Fruit fly (Drosophila melanogaster) whole organism, embryonic: ENCODE results near the gene CG16853.

Experiments used
- Ada2b ChIP-seq: fragments of 200-800 bp; sonication (Bioruptor generic); IDR thresholded peaks from 2 replicates; pipeline ENCODE4 v1.3.6; 2022; ENCODE audit warnings: missing biosample characterization, missing genetic modification characterization
- Asciz ChIP-seq: fragments of 200-800 bp; sonication (Bioruptor generic); optimal IDR thresholded peaks from 2 replicates; lab custom pipeline; 2017; ENCODE audit warnings: missing biosample characterization, mild to moderate bottlenecking, missing genetic modification characterization, missing genetic modification reagents
- Blimp-1 ChIP-seq: fragments of 200-800 bp; sonication (Bioruptor generic); optimal IDR thresholded peaks from 3 replicates; lab custom pipeline; 2018; ENCODE audit warnings: missing biosample characterization, missing genetic modification characterization, mild to moderate bottlenecking, moderate library complexity, missing genetic modification reagents
- CG10209 ChIP-seq: fragments of 200-800 bp; sonication (Bioruptor generic); optimal IDR thresholded peaks from 3 replicates; lab custom pipeline; 2017; ENCODE audit warnings: missing biosample characterization, mild to moderate bottlenecking, missing genetic modification characterization, missing genetic modification reagents
- CG11504 ChIP-seq: fragments of 200-800 bp; sonication (Bioruptor generic); optimal IDR thresholded peaks from 3 replicates; lab custom pipeline; 2019; ENCODE audit warnings: missing biosample characterization, mild to moderate bottlenecking, missing genetic modification characterization, moderate library complexity
- CG11696 ChIP-seq: fragments of 200-800 bp; sonication (Bioruptor generic); IDR thresholded peaks from 2 replicates; pipeline ENCODE4 v1.3.6; 2022; ENCODE audit warnings: missing biosample characterization, missing genetic modification characterization
- CG1233 ChIP-seq: fragments of 200-800 bp; sonication (Bioruptor generic); optimal IDR thresholded peaks from 4 replicates; lab custom pipeline; 2018; ENCODE audit warnings: missing biosample characterization, mild to moderate bottlenecking, missing genetic modification characterization
- CG14014 ChIP-seq: fragments of 200-800 bp; sonication (Bioruptor generic); IDR thresholded peaks from 2 replicates; pipeline ENCODE4 v1.3.6; 2022; ENCODE audit warnings: missing biosample characterization, missing genetic modification characterization
- CG15269 ChIP-seq: fragments of 200-800 bp; sonication (Bioruptor generic); optimal IDR thresholded peaks from 2 replicates; lab custom pipeline; 2018; ENCODE audit warnings: missing biosample characterization, mild to moderate bottlenecking, missing genetic modification characterization, moderate library complexity
- CG15479 ChIP-seq: fragments of 200-800 bp; sonication (Bioruptor generic); optimal IDR thresholded peaks from 3 replicates; lab custom pipeline; 2019; ENCODE audit warnings: missing biosample characterization, mild to moderate bottlenecking, missing genetic modification characterization, moderate library complexity
- CG1832 ChIP-seq: fragments of 200-800 bp; sonication (Bioruptor generic); optimal IDR thresholded peaks from 2 replicates; lab custom pipeline; 2017; ENCODE audit warnings: missing biosample characterization, mild to moderate bottlenecking, missing genetic modification characterization, inconsistent platforms
- CG2678 ChIP-seq: fragments of 200-800 bp; sonication (Bioruptor generic); optimal IDR thresholded peaks from 3 replicates; lab custom pipeline; 2019; ENCODE audit warnings: missing biosample characterization, mild to moderate bottlenecking, missing genetic modification characterization, moderate library complexity
- CG2889 ChIP-seq: fragments of 200-800 bp; sonication (Bioruptor generic); IDR thresholded peaks from 3 replicates; pipeline ENCODE4 v1.3.6; 2022; ENCODE audit warnings: missing biosample characterization, missing genetic modification characterization
- CG30403 ChIP-seq: fragments of 200-800 bp; sonication (Bioruptor generic); optimal IDR thresholded peaks from 3 replicates; lab custom pipeline; 2016; ENCODE audit warnings: missing biosample characterization, missing genetic modification characterization
- CG3726 ChIP-seq: fragments of 200-800 bp; sonication (Bioruptor generic); IDR thresholded peaks from 3 replicates; pipeline ENCODE4, ENCODE4 v1.3.6; 2022; ENCODE audit warnings: missing biosample characterization, missing genetic modification characterization
- CG3847 ChIP-seq: fragments of 200-800 bp; sonication (Bioruptor generic); IDR thresholded peaks from 2 replicates; pipeline ENCODE4 v1.3.6; 2022; ENCODE audit warnings: missing biosample characterization, missing genetic modification characterization
- CG4328 ChIP-seq: fragments of 200-800 bp; sonication (Bioruptor generic); optimal IDR thresholded peaks from 3 replicates; lab custom pipeline; 2017; ENCODE audit warnings: missing biosample characterization, missing genetic modification reagents, missing genetic modification characterization
- CG6765 ChIP-seq: fragments of 200-800 bp; sonication (Bioruptor generic); optimal IDR thresholded peaks from 3 replicates; lab custom pipeline; 2017; ENCODE audit warnings: missing biosample characterization, mild to moderate bottlenecking, missing genetic modification characterization
- CG7357 ChIP-seq: fragments of 200-800 bp; sonication (Bioruptor generic); IDR thresholded peaks from 3 replicates; pipeline ENCODE4 v1.3.6; 2022; ENCODE audit warnings: missing biosample characterization, missing genetic modification characterization
- CG8388 ChIP-seq: fragments of 200-800 bp; sonication (Bioruptor generic); optimal IDR thresholded peaks from 2 replicates; lab custom pipeline; 2019; ENCODE audit warnings: missing biosample characterization, mild to moderate bottlenecking, missing genetic modification characterization, moderate library complexity
- CG8944 ChIP-seq: fragments of 200-800 bp; sonication (Bioruptor generic); optimal IDR thresholded peaks from 3 replicates; lab custom pipeline; 2016; ENCODE audit warnings: missing biosample characterization, missing genetic modification characterization
- D19A ChIP-seq: fragments of 200-800 bp; optimal IDR thresholded peaks from 3 replicates; lab custom pipeline; 2019; ENCODE audit warnings: missing biosample characterization, mild to moderate bottlenecking, missing genetic modification characterization, moderate library complexity
- Dp ChIP-seq: fragments of 200-800 bp; sonication (Bioruptor generic); optimal IDR thresholded peaks from 2 replicates; lab custom pipeline; 2018; ENCODE audit warnings: missing biosample characterization, mild to moderate bottlenecking, missing genetic modification characterization, moderate library complexity
- Dref ChIP-seq: fragments of 200-800 bp; sonication (Bioruptor generic); IDR thresholded peaks from 2 replicates; pipeline ENCODE4 v1.3.6; 2022; ENCODE audit warnings: missing biosample characterization, missing genetic modification characterization
- E2f2 ChIP-seq: fragments of 200-800 bp; sonication (Bioruptor generic); IDR thresholded peaks from 2 replicates; pipeline ENCODE4 v1.3.6; 2022; ENCODE audit warnings: missing biosample characterization, missing genetic modification characterization
- Elba2 ChIP-seq: fragments of 200-800 bp; sonication (Bioruptor generic); optimal IDR thresholded peaks from 3 replicates; lab custom pipeline; 2016; ENCODE audit warnings: missing biosample characterization, missing genetic modification characterization
- Fer1 ChIP-seq: fragments of 200-800 bp; sonication (Bioruptor generic); optimal IDR thresholded peaks from 2 replicates; lab custom pipeline; 2017; ENCODE audit warnings: missing biosample characterization, mild to moderate bottlenecking, missing genetic modification characterization
- Hand ChIP-seq: fragments of 200-800 bp; sonication (Bioruptor generic); optimal IDR thresholded peaks from 2 replicates; lab custom pipeline; 2017; ENCODE audit warnings: mild to moderate bottlenecking, missing biosample characterization, missing genetic modification reagents, missing genetic modification characterization
- Max ChIP-seq: fragments of 200-800 bp; sonication (Bioruptor generic); optimal IDR thresholded peaks from 2 replicates; lab custom pipeline; 2016; ENCODE audit warnings: missing biosample characterization, mild to moderate bottlenecking, missing genetic modification characterization
- Rx ChIP-seq: fragments of 200-800 bp; sonication (Bioruptor generic); IDR thresholded peaks from 2 replicates; pipeline ENCODE4 v1.3.6; 2022; ENCODE audit warnings: missing biosample characterization, missing genetic modification characterization
- Sox100B ChIP-seq: fragments of 200-800 bp; sonication (Bioruptor generic); optimal IDR thresholded peaks from 3 replicates; lab custom pipeline; 2018; ENCODE audit warnings: missing biosample characterization, mild to moderate bottlenecking, missing genetic modification characterization
- bcd ChIP-seq: fragments of 200-800 bp; sonication (Bioruptor generic); optimal IDR thresholded peaks from 2 replicates; lab custom pipeline; 2017; ENCODE audit warnings: missing biosample characterization, mild to moderate bottlenecking, missing genetic modification characterization
- bigmax ChIP-seq: fragments of 200-800 bp; sonication (Bioruptor generic); optimal IDR thresholded peaks from 2 replicates; lab custom pipeline; 2018; ENCODE audit warnings: missing biosample characterization, mild to moderate bottlenecking, missing genetic modification characterization
- cato ChIP-seq: fragments of 200-800 bp; sonication (Bioruptor generic); optimal IDR thresholded peaks from 2 replicates; lab custom pipeline; 2016; ENCODE audit warnings: missing biosample characterization, missing genetic modification characterization, borderline replicate concordance
- ci ChIP-seq: fragments of 200-800 bp; sonication (Bioruptor generic); IDR thresholded peaks from 3 replicates; pipeline ENCODE4 v1.3.6; 2022; ENCODE audit warnings: missing biosample characterization, missing genetic modification characterization
- dmrt99B ChIP-seq: fragments of 200-800 bp; sonication (Bioruptor generic); optimal IDR thresholded peaks from 2 replicates; lab custom pipeline; 2018; ENCODE audit warnings: missing biosample characterization, mild to moderate bottlenecking, missing genetic modification characterization, moderate library complexity
- dysf ChIP-seq: fragments of 200-800 bp; sonication (Bioruptor generic); IDR thresholded peaks from 3 replicates; pipeline ENCODE4 v1.3.6; 2022; ENCODE audit warnings: missing biosample characterization, missing genetic modification characterization
- en ChIP-seq: fragments of 200-800 bp; sonication (Bioruptor generic); optimal IDR thresholded peaks from 2 replicates; lab custom pipeline; 2016; ENCODE audit warnings: missing biosample characterization, missing genetic modification characterization
- fd96Cb ChIP-seq: fragments of 200-800 bp; sonication (Bioruptor generic); optimal IDR thresholded peaks from 2 replicates; lab custom pipeline; 2018; ENCODE audit warnings: missing biosample characterization, mild to moderate bottlenecking, missing genetic modification characterization, moderate library complexity
- fru ChIP-seq: fragments of >200 bp; optimal IDR thresholded peaks from 2 replicates; lab custom pipeline; 2017
- ftz-f1 ChIP-seq: fragments of 200-800 bp; sonication (Bioruptor generic); optimal IDR thresholded peaks from 2 replicates; lab custom pipeline; 2016; ENCODE audit warnings: missing biosample characterization, missing genetic modification characterization
- gcm ChIP-seq: fragments of 200-800 bp; sonication (Bioruptor generic); optimal IDR thresholded peaks from 2 replicates; lab custom pipeline; 2019; ENCODE audit warnings: missing biosample characterization, mild to moderate bottlenecking, missing genetic modification characterization, moderate library complexity
- ken ChIP-seq: fragments of 200-800 bp; sonication (Bioruptor generic); IDR thresholded peaks from 3 replicates; pipeline ENCODE4 v1.3.6; 2022; ENCODE audit warnings: missing biosample characterization, missing genetic modification characterization
- klu ChIP-seq: fragments of 200-800 bp; sonication (Bioruptor generic); IDR thresholded peaks from 2 replicates; pipeline ENCODE4 v1.3.6; 2022; ENCODE audit warnings: missing biosample characterization, missing genetic modification characterization
- lola ChIP-seq, 3 experiments: fragments of >200 bp in 2 of 3; fragments of 200-800 bp in 1 of 3; sonication (Bioruptor generic) in 1 of 3; optimal IDR thresholded peaks; 2 replicates each; lab custom pipeline; 2017 to 2019; ENCODE audit warnings: missing biosample characterization in 3 of 3, missing genetic modification characterization in 3 of 3, mild to moderate bottlenecking in 1 of 3, moderate library complexity in 1 of 3
- row ChIP-seq: fragments of 200-800 bp; sonication (Bioruptor generic); IDR thresholded peaks from 3 replicates; pipeline ENCODE4 v1.3.6; 2022; ENCODE audit warnings: missing biosample characterization, missing genetic modification characterization
- sens ChIP-seq: fragments of 200-800 bp; sonication (Bioruptor generic); peaks from one replicate; lab custom pipeline; 2016; ENCODE audit warnings: missing biosample characterization, missing genetic modification characterization
- tin ChIP-seq: fragments of 200-800 bp; sonication (Bioruptor generic); optimal IDR thresholded peaks from 3 replicates; lab custom pipeline; 2016; ENCODE audit warnings: missing biosample characterization, missing genetic modification characterization
- tup ChIP-seq: fragments of 200-800 bp; sonication (Bioruptor generic); optimal IDR thresholded peaks from 2 replicates; lab custom pipeline; 2016; ENCODE audit warnings: missing biosample characterization, mild to moderate bottlenecking, missing genetic modification characterization, moderate library complexity
- usp ChIP-seq: fragments of >200 bp; optimal IDR thresholded peaks from 2 replicates; lab custom pipeline; 2017; ENCODE audit warnings: missing biosample characterization, missing genetic modification characterization
- vvl ChIP-seq: fragments of 200-800 bp; sonication (Bioruptor generic); IDR thresholded peaks from 2 replicates; pipeline ENCODE4 v1.3.6; 2022; ENCODE audit warnings: missing biosample characterization, missing genetic modification characterization

Gene CG16853

DNA sequence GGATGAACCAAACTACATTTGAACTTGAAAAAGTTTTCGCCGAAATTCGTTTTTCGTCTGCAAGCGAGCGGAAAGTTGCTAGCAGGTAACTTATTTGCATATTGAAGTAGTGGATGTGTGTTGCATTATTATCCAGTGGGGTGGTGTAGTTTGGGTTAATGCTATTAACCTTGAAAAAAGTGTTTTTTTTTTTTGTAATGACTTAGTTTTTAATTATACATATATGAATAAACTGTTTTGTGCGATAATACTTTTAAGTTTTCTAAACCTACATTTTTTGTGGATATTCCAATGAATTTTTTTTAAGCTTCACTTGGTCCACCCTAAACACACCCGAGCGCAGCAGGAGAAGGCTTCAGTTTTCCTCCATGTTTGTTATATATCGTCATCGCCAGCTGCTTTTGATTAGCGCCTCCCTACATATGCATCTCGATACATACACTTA is 28.9 kb downstream of the CG16853 start (continued):
- TF ChIP-seq CG11504 (tag; lab: Kevin White, UChicago) (peak; percentile 69), row (peak; percentile 34; the same call in 2 of the 3 replicates), ci (GFP tag; lab: Robert Waterston, UW) (0 out of 3 replicates have a peak, but pooled peaks have one; percentile 7), CG2678 (tag; lab: Kevin White, UChicago) (peak; percentile 67), CG3726 (GFP tag; lab: Robert Waterston, UW) (no peak), Max (GFP tag; lab: Kevin White, UChicago) (peak; percentile 4), vvl (no peak; the same call in 1 of the 2 replicates), CG10209 (GFP tag; lab: Kevin White, UChicago) (peak; percentile 43), Sox100B (peak; percentile 53), bcd (peak; percentile 28), en (GFP tag; lab: Kevin White, UChicago) (no peak), CG3847 (GFP tag; lab: Robert Waterston, UW) (no peak), ftz-f1 (GFP tag; lab: Kevin White, UChicago) (no peak), dmrt99B (peak; percentile 63), CG4328 (no peak), dysf (GFP tag; lab: Robert Waterston, UW) (0 out of 3 replicates have a peak, but pooled peaks have one; percentile 25), CG2889 (GFP tag; lab: Robert Waterston, UW) (no peak), D19A (tag; lab: Kevin White, UChicago) (peak; percentile 28), Fer1 (GFP tag; lab: Kevin White, UChicago) (peak; percentile 9), CG30403 (GFP tag; lab: Kevin White, UChicago) (peak; percentile 29), bigmax (GFP tag; lab: Kevin White, UChicago) (no peak), fd96Cb (tag; lab: Kevin White, UChicago) (peak; percentile 35), Hand (GFP tag; lab: Kevin White, UChicago) (no peak), CG7357 (GFP tag; lab: Robert Waterston, UW) (0 out of 3 replicates have a peak, but pooled peaks have one; percentile 28), klu (GFP tag; lab: Robert Waterston, UW) (no peak), E2f2 (GFP tag; lab: Robert Waterston, UW) (0 out of 2 replicates have a peak, but pooled peaks have one; percentile 14), fru (lab: Kevin White, UChicago) (no peak), CG8388 (GFP tag; lab: Kevin White, UChicago) (peak; percentile 35), Dp (GFP tag; lab: Kevin White, UChicago) (no peak), CG1233 (GFP tag; lab: Kevin White, UChicago) (peak; percentile 32), gcm (GFP tag; lab: Kevin White, UChicago) (peak; percentile 36), CG15479 (no peak), CG15269 (peak; percentile 37), Blimp-1 (peak; percentile 67), CG8944 (GFP tag; lab: Kevin White, UChicago) (no peak), Asciz (GFP tag; lab: Kevin White, UChicago) (peak; percentile 39), Ada2b (GFP tag; lab: Robert Waterston, UW) (peak; percentile 5; the same call in 1 of the 2 replicates), sens (GFP tag; lab: Kevin White, UChicago) (peak; percentile 89), Dref (no peak), cato (peak; percentile 0), tin (peak; percentile 1), Elba2 (GFP tag; lab: Kevin White, UChicago) (no peak), ken (no peak), CG14014 (GFP tag; lab: Robert Waterston, UW) (0 out of 2 replicates have a peak, but pooled peaks have one; percentile 12), tup (GFP tag; lab: Kevin White, UChicago) (no peak), CG11696 (GFP tag; lab: Robert Waterston, UW) (0 out of 2 replicates have a peak, but pooled peaks have one; percentile 18), CG1832 (GFP tag; lab: Kevin White, UChicago) (no peak), Rx (GFP tag; lab: Robert Waterston, UW) (no peak), CG6765 (GFP tag; lab: Kevin White, UChicago) (no peak), usp (GFP tag; lab: Kevin White, UChicago) (no peak), lola (GFP tag; optimal IDR thresholded peaks at IDR 0.05; lab: Kevin White, UChicago) (peak in 1 of 3 experiments; percentile 61)
